Fruit fly (Drosophila melanogaster) whole organism, embryonic: ENCODE results near the gene CG10628.

Experiments used
- Atf-2 ChIP-seq: fragments of 200-800 bp; sonication (Bioruptor generic); optimal IDR thresholded peaks from 2 replicates; lab custom pipeline; 2016; ENCODE audit warnings: missing biosample characterization, missing genetic modification characterization
- BEAF-32 ChIP-seq: fragments of 200-800 bp; sonication (Bioruptor generic); optimal IDR thresholded peaks from 3 replicates; lab custom pipeline; 2017; ENCODE audit warnings: missing biosample characterization, missing genetic modification characterization, mild to moderate bottlenecking, moderate library complexity, missing genetic modification reagents
- Bgb ChIP-seq: fragments of 200-800 bp; sonication (Bioruptor generic); IDR thresholded peaks from 2 replicates; pipeline ENCODE4 v1.3.6; 2022; ENCODE audit warnings: missing biosample characterization, missing genetic modification characterization; ENCODE audit not compliant: partially characterized antibody
- Blimp-1 ChIP-seq: fragments of 200-800 bp; sonication (Bioruptor generic); optimal IDR thresholded peaks from 3 replicates; lab custom pipeline; 2018; ENCODE audit warnings: missing biosample characterization, missing genetic modification characterization, mild to moderate bottlenecking, moderate library complexity, missing genetic modification reagents
- CG10565 ChIP-seq: fragments of 200-800 bp; sonication (Bioruptor generic); optimal IDR thresholded peaks from 3 replicates; lab custom pipeline; 2016; ENCODE audit warnings: missing biosample characterization, mild to moderate bottlenecking, missing genetic modification characterization
- CG12659 ChIP-seq: fragments of 200-800 bp; sonication (Bioruptor generic); optimal IDR thresholded peaks from 3 replicates; lab custom pipeline; 2017; ENCODE audit warnings: mild to moderate bottlenecking, missing biosample characterization, missing genetic modification reagents, missing genetic modification characterization
- CG13287 ChIP-seq: fragments of 200-800 bp; sonication (Bioruptor generic); IDR thresholded peaks from 2 replicates; pipeline ENCODE4 v1.3.6; 2022; ENCODE audit warnings: missing biosample characterization, missing genetic modification characterization; ENCODE audit not compliant: partially characterized antibody
- CG13296 ChIP-seq: fragments of 200-800 bp; sonication (Bioruptor generic); optimal IDR thresholded peaks from 3 replicates; lab custom pipeline; 2018; ENCODE audit warnings: missing biosample characterization, mild to moderate bottlenecking, missing genetic modification characterization
- CG16779 ChIP-seq: fragments of 200-800 bp; sonication (Bioruptor generic); IDR thresholded peaks from 2 replicates; pipeline ENCODE4 v1.3.6; 2022; ENCODE audit warnings: missing biosample characterization, missing genetic modification characterization
- CG16813 ChIP-seq: fragments of 200-800 bp; sonication (Bioruptor generic); IDR thresholded peaks from 3 replicates; pipeline ENCODE4 v1.3.6; 2022; ENCODE audit warnings: missing biosample characterization, missing genetic modification characterization; ENCODE audit not compliant: partially characterized antibody
- CG17912 ChIP-seq: fragments of 200-800 bp; sonication (Bioruptor generic); optimal IDR thresholded peaks from 2 replicates; lab custom pipeline; 2018; ENCODE audit warnings: missing biosample characterization, mild to moderate bottlenecking, missing genetic modification characterization
- CG3065 ChIP-seq: fragments of 200-800 bp; sonication (Bioruptor generic); optimal IDR thresholded peaks from 2 replicates; lab custom pipeline; 2016; ENCODE audit warnings: missing biosample characterization, missing genetic modification characterization
- CG34224 ChIP-seq: fragments of 200-800 bp; sonication (Bioruptor generic); IDR thresholded peaks from 3 replicates; pipeline ENCODE4 v1.3.6; 2022; ENCODE audit warnings: missing biosample characterization, missing genetic modification characterization; ENCODE audit not compliant: partially characterized antibody
- CG3995 ChIP-seq: fragments of 200-800 bp; sonication (Bioruptor generic); optimal IDR thresholded peaks from 3 replicates; lab custom pipeline; 2016; ENCODE audit warnings: missing biosample characterization, missing genetic modification characterization
- CG4328 ChIP-seq: fragments of 200-800 bp; sonication (Bioruptor generic); optimal IDR thresholded peaks from 3 replicates; lab custom pipeline; 2017; ENCODE audit warnings: missing biosample characterization, missing genetic modification reagents, missing genetic modification characterization
- CG4360 ChIP-seq: fragments of 200-800 bp; sonication (Bioruptor generic); IDR thresholded peaks from 2 replicates; pipeline ENCODE4 v1.3.6; 2022; ENCODE audit warnings: missing biosample characterization, missing genetic modification characterization
- CG4404 ChIP-seq: fragments of 200-800 bp; sonication (Bioruptor generic); IDR thresholded peaks from 2 replicates; pipeline ENCODE4 v1.3.6; 2022; ENCODE audit warnings: missing biosample characterization, missing genetic modification characterization
- CG4854 ChIP-seq: fragments of 200-800 bp; sonication (Bioruptor generic); optimal IDR thresholded peaks from 2 replicates; lab custom pipeline; 2016; ENCODE audit warnings: missing biosample characterization, missing genetic modification characterization, inconsistent platforms
- CG6689 ChIP-seq: fragments of 200-800 bp; sonication (Bioruptor generic); IDR thresholded peaks from 2 replicates; pipeline ENCODE4 v1.3.6; 2022; ENCODE audit warnings: missing biosample characterization, missing genetic modification characterization
- CG6791 ChIP-seq: fragments of 200-800 bp; sonication (Bioruptor generic); IDR thresholded peaks from 3 replicates; pipeline ENCODE4 v1.3.6; 2022; ENCODE audit warnings: missing biosample characterization, missing genetic modification characterization; ENCODE audit not compliant: partially characterized antibody
- CG7271 ChIP-seq: fragments of 200-800 bp; sonication (Bioruptor generic); optimal IDR thresholded peaks from 2 replicates; lab custom pipeline; 2018; ENCODE audit warnings: missing biosample characterization, mild to moderate bottlenecking, missing genetic modification characterization, moderate library complexity
- CG7745 ChIP-seq: fragments of 200-800 bp; sonication (Bioruptor generic); optimal IDR thresholded peaks from 2 replicates; lab custom pipeline; 2018; ENCODE audit warnings: missing biosample characterization, mild to moderate bottlenecking, missing genetic modification characterization, moderate library complexity
- CG8290 ChIP-seq, 3 experiments: fragments of 200-800 bp; sonication (Bioruptor generic); optimal IDR thresholded peaks; 2 replicates each; lab custom pipeline; 2016 to 2019; ENCODE audit warnings: missing biosample characterization in 3 of 3, missing genetic modification characterization in 3 of 3, mild to moderate bottlenecking in 2 of 3, moderate library complexity in 1 of 3
- CG9817 ChIP-seq: fragments of 200-800 bp; sonication (Bioruptor generic); optimal IDR thresholded peaks from 2 replicates; lab custom pipeline; 2018; ENCODE audit warnings: missing biosample characterization, mild to moderate bottlenecking, missing genetic modification characterization, moderate library complexity
- CG9932 ChIP-seq: fragments of 200-800 bp; sonication (Bioruptor generic); IDR thresholded peaks from 2 replicates; pipeline ENCODE4 v1.3.6; 2022; ENCODE audit warnings: missing biosample characterization, missing genetic modification characterization
- Dbx ChIP-seq: fragments of 200-800 bp; sonication (Bioruptor generic); IDR thresholded peaks from 3 replicates; pipeline ENCODE4 v1.3.6; 2022; ENCODE audit warnings: missing biosample characterization, missing genetic modification characterization
- Deaf1 ChIP-seq: fragments of 200-800 bp; optimal IDR thresholded peaks from 3 replicates; lab custom pipeline; 2019; ENCODE audit warnings: missing biosample characterization, mild to moderate bottlenecking, missing genetic modification characterization, moderate library complexity
- Dll ChIP-seq: fragments of 200-800 bp; sonication (Bioruptor generic); IDR thresholded peaks from 4 replicates; pipeline ENCODE4 v1.3.6; 2022; ENCODE audit warnings: missing biosample characterization, missing genetic modification characterization; ENCODE audit not compliant: partially characterized antibody
- Fer1 ChIP-seq: fragments of 200-800 bp; sonication (Bioruptor generic); optimal IDR thresholded peaks from 2 replicates; lab custom pipeline; 2017; ENCODE audit warnings: missing biosample characterization, mild to moderate bottlenecking, missing genetic modification characterization
- H2.0 ChIP-seq: fragments of 200-800 bp; sonication (Bioruptor generic); IDR thresholded peaks from 2 replicates; pipeline ENCODE4 v1.3.6; 2022; ENCODE audit warnings: missing biosample characterization, missing genetic modification characterization
- HmgZ ChIP-seq: fragments of 200-800 bp; sonication (Bioruptor generic); optimal IDR thresholded peaks from 2 replicates; lab custom pipeline; 2018; ENCODE audit warnings: missing biosample characterization, mild to moderate bottlenecking, missing genetic modification characterization
- Jarid2 ChIP-seq: fragments of 200-800 bp; sonication (Bioruptor generic); optimal IDR thresholded peaks from 3 replicates; lab custom pipeline; 2017; ENCODE audit warnings: mild to moderate bottlenecking, missing biosample characterization, missing genetic modification reagents, missing genetic modification characterization
- Med ChIP-seq: fragments of 200-800 bp; sonication (Bioruptor generic); peaks from one replicate; lab custom pipeline; 2016; ENCODE audit warnings: missing biosample characterization, missing genetic modification characterization, mild to moderate bottlenecking, inconsistent platforms, moderate library complexity
- Nf-YC ChIP-seq: fragments of 200-800 bp; optimal IDR thresholded peaks from 3 replicates; lab custom pipeline; 2019; ENCODE audit warnings: missing biosample characterization, mild to moderate bottlenecking, missing genetic modification characterization, moderate library complexity
- Opbp ChIP-seq: fragments of 200-800 bp; sonication (Bioruptor generic); IDR thresholded peaks from 3 replicates; pipeline ENCODE4 v1.3.6; 2022; ENCODE audit warnings: missing biosample characterization, missing genetic modification characterization; ENCODE audit not compliant: partially characterized antibody
- Xbp1 ChIP-seq: fragments of 200-800 bp; sonication (Bioruptor generic); optimal IDR thresholded peaks from 3 replicates; lab custom pipeline; 2016; ENCODE audit warnings: missing biosample characterization, mild to moderate bottlenecking, missing genetic modification characterization
- YL-1 ChIP-seq: fragments of 200-800 bp; sonication (Bioruptor generic); optimal IDR thresholded peaks from 3 replicates; lab custom pipeline; 2017; ENCODE audit warnings: missing biosample characterization, mild to moderate bottlenecking, missing genetic modification characterization
- chinmo ChIP-seq: fragments of 200-800 bp; sonication (Bioruptor generic); IDR thresholded peaks from 4 replicates; pipeline ENCODE4 v1.3.6; 2022; ENCODE audit warnings: missing biosample characterization, missing genetic modification characterization; ENCODE audit not compliant: partially characterized antibody
- ci ChIP-seq: fragments of 200-800 bp; sonication (Bioruptor generic); IDR thresholded peaks from 3 replicates; pipeline ENCODE4 v1.3.6; 2022; ENCODE audit warnings: missing biosample characterization, missing genetic modification characterization
- dati ChIP-seq: fragments of 200-800 bp; sonication (Bioruptor generic); IDR thresholded peaks from 2 replicates; pipeline ENCODE4 v1.3.6; 2022; ENCODE audit warnings: missing biosample characterization, missing genetic modification characterization
- emc ChIP-seq: fragments of 200-800 bp; sonication (Bioruptor generic); optimal IDR thresholded peaks from 2 replicates; lab custom pipeline; 2016; ENCODE audit warnings: missing biosample characterization, missing genetic modification characterization
- inv ChIP-seq: fragments of 200-800 bp; sonication (Bioruptor generic); IDR thresholded peaks from 2 replicates; pipeline ENCODE4 v1.3.6; 2022; ENCODE audit warnings: missing biosample characterization, missing genetic modification characterization; ENCODE audit not compliant: partially characterized antibody
- klu ChIP-seq: fragments of 200-800 bp; sonication (Bioruptor generic); IDR thresholded peaks from 2 replicates; pipeline ENCODE4 v1.3.6; 2022; ENCODE audit warnings: missing biosample characterization, missing genetic modification characterization
- lbe ChIP-seq: fragments of 200-800 bp; sonication (Bioruptor generic); optimal IDR thresholded peaks from 2 replicates; lab custom pipeline; 2016; ENCODE audit warnings: missing biosample characterization, mild to moderate bottlenecking, missing genetic modification characterization
- mirr ChIP-seq: fragments of 200-800 bp; sonication (Bioruptor generic); optimal IDR thresholded peaks from 3 replicates; lab custom pipeline; 2018; ENCODE audit warnings: missing biosample characterization, mild to moderate bottlenecking, missing genetic modification characterization
- pho ChIP-seq: fragments of 200-800 bp; sonication (Bioruptor generic); optimal IDR thresholded peaks from 2 replicates; lab custom pipeline; 2016; ENCODE audit warnings: missing biosample characterization, missing genetic modification characterization
- sna ChIP-seq: fragments of 200-800 bp; sonication (Bioruptor generic); IDR thresholded peaks from 2 replicates; pipeline ENCODE4 v1.3.6; 2022; ENCODE audit warnings: missing biosample characterization, missing genetic modification characterization; ENCODE audit not compliant: partially characterized antibody
- vnd ChIP-seq: fragments of 200-800 bp; sonication (Bioruptor generic); IDR thresholded peaks from 3 replicates; pipeline ENCODE4 v1.3.6; 2022; ENCODE audit warnings: missing biosample characterization, missing genetic modification characterization; ENCODE audit not compliant: partially characterized antibody
- zfh2 ChIP-seq: fragments of 200-800 bp; sonication (Bioruptor generic); optimal IDR thresholded peaks from 2 replicates; lab custom pipeline; 2016; ENCODE audit warnings: missing biosample characterization, missing genetic modification characterization

Gene CG10628

DNA sequence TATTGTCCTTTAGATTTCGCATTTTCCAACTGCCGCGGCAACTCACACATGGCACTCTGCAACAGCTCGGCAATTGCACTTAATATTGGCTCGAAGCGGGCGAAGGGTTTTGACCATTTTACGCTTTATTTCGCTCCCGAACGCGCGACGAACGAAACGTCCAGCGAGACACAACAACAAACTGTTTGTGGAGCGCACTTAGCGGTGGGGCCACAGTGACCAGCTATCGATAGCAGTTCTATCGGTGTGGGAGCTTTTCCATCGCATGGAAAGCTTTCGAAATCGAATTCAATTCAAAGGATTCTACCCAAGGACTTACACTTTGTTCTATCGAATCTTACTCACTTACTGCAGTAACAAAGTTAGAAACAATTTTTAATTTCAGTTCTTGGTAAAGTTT lies 1.7 kb downstream of the CG10628 start, which contains the start of gene CG10631 (continued):
- no peak for TF ChIP-seq CG4854 (GFP tag; lab: Kevin White, UChicago)
- TF ChIP-seq Jarid2 (GFP tag; lab: Kevin White, UChicago), result peak; percentile 63
- TF ChIP-seq CG9932 (GFP tag; lab: Robert Waterston, UW), result peak; percentile 41; the same call in 1 of the 2 replicates
- no peak for TF ChIP-seq CG16779 (GFP tag; lab: Robert Waterston, UW)
- TF ChIP-seq CG34224, result peak; percentile 85
- TF ChIP-seq CG3995 (GFP tag; lab: Kevin White, UChicago), result peak; percentile 23
- no peak for TF ChIP-seq CG7271
- TF ChIP-seq Xbp1, result no peak
- peak; percentile 90 for TF ChIP-seq CG13287 (GFP tag; lab: Robert Waterston, UW)
- TF ChIP-seq CG3065 (GFP tag; lab: Kevin White, UChicago), result no peak
- TF ChIP-seq Fer1 (GFP tag; lab: Kevin White, UChicago), result peak; percentile 21
- TF ChIP-seq Nf-YC (tag; lab: Kevin White, UChicago), result peak; percentile 9
- TF ChIP-seq Opbp, result peak; percentile 79
- TF ChIP-seq CG8290 (GFP tag; optimal IDR thresholded peaks at IDR 0.05; lab: Kevin White, UChicago), result no peak
- peak in 1 of 2 experiments; percentile 64 for TF ChIP-seq CG8290 (tag; optimal IDR thresholded peaks at IDR 0.05; lab: Kevin White, UChicago)
- no peak for TF ChIP-seq dati (GFP tag; lab: Robert Waterston, UW)
- no peak for TF ChIP-seq CG7745
- TF ChIP-seq CG10565 (GFP tag; lab: Kevin White, UChicago), result no peak
- TF ChIP-seq vnd (GFP tag; lab: Robert Waterston, UW), result peak; percentile 69
- peak; percentile 79 for TF ChIP-seq sna (GFP tag; lab: Robert Waterston, UW)
- peak; percentile 80 for TF ChIP-seq BEAF-32
- peak; percentile 78 for TF ChIP-seq CG6791
- no peak for TF ChIP-seq CG4404 (GFP tag; lab: Robert Waterston, UW)
- peak; percentile 82 for TF ChIP-seq Dll
- TF ChIP-seq chinmo (GFP tag; lab: Robert Waterston, UW), result peak; percentile 85; the same call in 2 of the 4 replicates
- TF ChIP-seq Blimp-1, result no peak
- peak; percentile 80 for TF ChIP-seq Deaf1 (tag; lab: Kevin White, UChicago)
- TF ChIP-seq emc (GFP tag; lab: Kevin White, UChicago), result no peak
- no peak for TF ChIP-seq YL-1 (GFP tag; lab: Kevin White, UChicago)
- TF ChIP-seq CG17912 (GFP tag; lab: Kevin White, UChicago), result no peak
- TF ChIP-seq klu (GFP tag; lab: Robert Waterston, UW), result no peak
- TF ChIP-seq Dbx, result 0 out of 3 replicates have a peak, but pooled peaks have one; percentile 22
- TF ChIP-seq CG13296 (GFP tag; lab: Kevin White, UChicago), result no peak
- TF ChIP-seq mirr (GFP tag; lab: Kevin White, UChicago), result no peak
- no peak for TF ChIP-seq CG4328
- TF ChIP-seq CG6689 (GFP tag; lab: Robert Waterston, UW), result no peak
- TF ChIP-seq ci (GFP tag; lab: Robert Waterston, UW), result peak; percentile 44; the same call in 2 of the 3 replicates
- TF ChIP-seq inv, result peak; percentile 67
- TF ChIP-seq lbe (GFP tag; lab: Kevin White, UChicago), result no peak
- TF ChIP-seq Med (GFP tag; lab: Kevin White, UChicago), result peak; percentile 75
- peak; percentile 43 for TF ChIP-seq HmgZ
- no peak for TF ChIP-seq zfh2 (GFP tag; lab: Kevin White, UChicago)
- TF ChIP-seq pho, result no peak
- peak; percentile 93 for TF ChIP-seq Bgb (GFP tag; lab: Robert Waterston, UW)
- no peak for TF ChIP-seq CG9817
- TF ChIP-seq H2.0 (GFP tag; lab: Robert Waterston, UW), result no peak
- TF ChIP-seq CG12659 (GFP tag; lab: Kevin White, UChicago), result peak; percentile 36
- peak; percentile 64; the same call in 1 of the 3 replicates for TF ChIP-seq CG16813 (GFP tag; lab: Robert Waterston, UW)
- no peak for TF ChIP-seq Atf-2 (GFP tag; lab: Kevin White, UChicago)
- TF ChIP-seq CG4360, result peak; percentile 58
